Worm (Caenorhabditis elegans) whole organism, late embryonic: Measurements from ENCODE around the gene ttr-1.

Experiments used
- Y22D7AL.16 ChIP-seq: sonication (generic microtip); optimal IDR thresholded peaks from 2 replicates; lab custom pipeline; 2016; ENCODE audit warnings: missing genetic modification characterization, missing compliant biosample characterization
- ceh-31 ChIP-seq: sonication (generic microtip); optimal IDR thresholded peaks from 2 replicates; lab custom pipeline; 2016; ENCODE audit warnings: missing genetic modification characterization, missing compliant biosample characterization
- ceh-34 ChIP-seq: sonication (generic microtip); optimal IDR thresholded peaks from 2 replicates; lab custom pipeline; 2016; ENCODE audit warnings: mild to moderate bottlenecking, missing genetic modification characterization, missing compliant biosample characterization
- ceh-45 ChIP-seq: fragments of 200-800 bp; sonication (Bioruptor generic); IDR thresholded peaks from 2 replicates; pipeline ENCODE4 v1.3.6; 2022; ENCODE audit warnings: missing genetic modification reagents, missing genetic modification characterization, missing compliant biosample characterization
- ceh-48 ChIP-seq: sonication (generic microtip); optimal IDR thresholded peaks from 2 replicates; lab custom pipeline; 2016; ENCODE audit warnings: missing genetic modification characterization, inconsistent platforms, missing compliant biosample characterization
- dmd-4 ChIP-seq: sonication (generic microtip); optimal IDR thresholded peaks from 2 replicates; lab custom pipeline; 2016; ENCODE audit warnings: borderline replicate concordance, missing genetic modification characterization, missing compliant biosample characterization
- dve-1 ChIP-seq: sonication (generic microtip); optimal IDR thresholded peaks from 2 replicates; lab custom pipeline; 2017; ENCODE audit warnings: antibody characterized with exemption, mild to moderate bottlenecking, missing genetic modification characterization, missing compliant biosample characterization
- elt-2 ChIP-seq: sonication (generic microtip); optimal IDR thresholded peaks from 2 replicates; lab custom pipeline; 2016; ENCODE audit warnings: missing genetic modification reagents, missing genetic modification characterization, missing compliant biosample characterization
- fkh-10 ChIP-seq: fragments of 150-350 bp; optimal IDR thresholded peaks from 2 replicates; lab custom pipeline; 2014; ENCODE audit warnings: missing biosample characterization, missing genetic modification reagents, missing genetic modification characterization
- ref-2 ChIP-seq: sonication (generic microtip); optimal IDR thresholded peaks from 2 replicates; lab custom pipeline; 2016; ENCODE audit warnings: missing genetic modification characterization, missing compliant biosample characterization

ce11 chrIII:9956665-9957401 is 28.0 kb downstream of the ttr-1 start, which contains the start of gene alx-1:
- TF ChIP-seq ceh-48 (tag; lab: Kevin White, UChicago) (no peak), dve-1 (tag; lab: Kevin White, UChicago) (no peak), ceh-34 (tag; lab: Kevin White, UChicago) (no peak), Y22D7AL.16 (tag; lab: Kevin White, UChicago) (no peak), elt-2 (tag; lab: Kevin White, UChicago) (no peak), ceh-31 (tag; lab: Kevin White, UChicago) (no peak), fkh-10 (no peak), ref-2 (tag; lab: Kevin White, UChicago) (no peak), dmd-4 (tag; lab: Kevin White, UChicago) (no peak), ceh-45 (GFP tag; lab: Robert Waterston, UW) (no peak)
